Worm (Caenorhabditis elegans) whole organism, L4 larva: ENCODE results near the gene R107.5.

Experiments used
- F10B5.3 ChIP-seq: sonication (generic microtip); optimal IDR thresholded peaks from 2 replicates; lab custom pipeline; 2016; ENCODE audit warnings: mild to moderate bottlenecking, missing genetic modification characterization, missing compliant biosample characterization
- F26F4.8 ChIP-seq: fragments of 200-800 bp; sonication (Bioruptor generic); conservative IDR thresholded peaks from 2 replicates; pipeline ENCODE4 v1.3.6; 2022; ENCODE audit warnings: missing genetic modification characterization, missing compliant biosample characterization
- F37D6.2 ChIP-seq: sonication (generic microtip); optimal IDR thresholded peaks from 2 replicates; lab custom pipeline; 2016; ENCODE audit warnings: mild to moderate bottlenecking, missing genetic modification characterization, missing compliant biosample characterization
- F44E2.7 ChIP-seq: fragments of 200-800 bp; sonication (Bioruptor generic); IDR thresholded peaks from 2 replicates; pipeline ENCODE4 v2.1.2; 2022; ENCODE audit warnings: missing genetic modification characterization, missing compliant biosample characterization
- F49E8.2 ChIP-seq: sonication (generic microtip); optimal IDR thresholded peaks from 2 replicates; lab custom pipeline; 2016; ENCODE audit warnings: missing compliant biosample characterization, mild to moderate bottlenecking, missing genetic modification characterization, borderline replicate concordance
- R02D3.7 ChIP-seq: fragments of 150-350 bp; sonication (generic microtip); optimal IDR thresholded peaks from 3 replicates; lab custom pipeline; 2014; ENCODE audit warnings: missing biosample characterization, missing genetic modification characterization
- T20F7.1 ChIP-seq: fragments of 200-800 bp; sonication (Bioruptor generic); optimal IDR thresholded peaks from 2 replicates; lab custom pipeline; 2018; ENCODE audit warnings: mild to moderate bottlenecking, missing genetic modification characterization, missing compliant biosample characterization
- Y105C5A.15 ChIP-seq: fragments of 200-800 bp; sonication (Bioruptor generic); IDR thresholded peaks from 2 replicates; pipeline ENCODE4 v1.3.6; 2022; ENCODE audit warnings: missing genetic modification characterization, missing compliant biosample characterization
- Y5F2A.4 ChIP-seq: fragments of 200-800 bp; sonication (Bioruptor generic); optimal IDR thresholded peaks from 2 replicates; lab custom pipeline; 2018; ENCODE audit warnings: mild to moderate bottlenecking, missing genetic modification characterization, missing compliant biosample characterization
- Y75B8A.6 ChIP-seq: fragments of 200-800 bp; sonication (Bioruptor generic); IDR thresholded peaks from 2 replicates; pipeline ENCODE4 v1.3.6; 2022; ENCODE audit warnings: missing genetic modification reagents, missing genetic modification characterization, missing compliant biosample characterization
- ZK337.2 ChIP-seq: fragments of 200-800 bp; sonication (Bioruptor generic); IDR thresholded peaks from 2 replicates; pipeline ENCODE4 v1.3.6; 2022; ENCODE audit warnings: missing genetic modification reagents, missing genetic modification characterization, missing compliant biosample characterization
- aly-2 ChIP-seq: sonication (generic microtip); optimal IDR thresholded peaks from 2 replicates; lab custom pipeline; 2018; ENCODE audit warnings: missing biosample characterization, missing genetic modification characterization
- arid-1 ChIP-seq: fragments of 200-800 bp; sonication (Bioruptor generic); conservative IDR thresholded peaks from 2 replicates; pipeline ENCODE4 v1.3.6; 2022; ENCODE audit warnings: missing genetic modification reagents, missing genetic modification characterization, missing compliant biosample characterization
- ceh-20 ChIP-seq: fragments of 200-800 bp; sonication (Bioruptor generic); IDR thresholded peaks from 2 replicates; pipeline ENCODE4 v1.3.6; 2022; ENCODE audit warnings: missing genetic modification reagents, missing genetic modification characterization, missing compliant biosample characterization
- ceh-28 ChIP-seq: fragments of 150-350 bp; optimal IDR thresholded peaks from 2 replicates; lab custom pipeline; 2014; ENCODE audit warnings: missing biosample characterization, missing genetic modification reagents, missing genetic modification characterization
- cey-2 ChIP-seq: sonication (generic microtip); optimal IDR thresholded peaks from 3 replicates; lab custom pipeline; 2017; ENCODE audit warnings: missing genetic modification characterization, mild to moderate bottlenecking, missing compliant biosample characterization, antibody characterized with exemption, borderline replicate concordance; ENCODE audit not compliant: insufficient read depth
- daf-12 ChIP-seq: fragments of 150-350 bp; optimal IDR thresholded peaks from 2 replicates; lab custom pipeline; 2014; ENCODE audit warnings: missing biosample characterization, missing genetic modification reagents, missing genetic modification characterization
- daf-19 ChIP-seq: fragments of 200-800 bp; sonication (Bioruptor generic); conservative IDR thresholded peaks from 2 replicates; pipeline ENCODE4 v1.3.6; 2022; ENCODE audit warnings: missing genetic modification characterization, missing compliant biosample characterization
- dmd-9 ChIP-seq: fragments of 200-800 bp; sonication (Bioruptor generic); IDR thresholded peaks from 2 replicates; pipeline ENCODE4 v1.3.6; 2022; ENCODE audit warnings: missing genetic modification reagents, missing genetic modification characterization, missing compliant biosample characterization
- dpl-1 ChIP-seq: fragments of 150-350 bp; optimal IDR thresholded peaks from 2 replicates; lab custom pipeline; 2014; ENCODE audit warnings: missing biosample characterization, missing genetic modification reagents, missing genetic modification characterization
- egl-27 ChIP-seq: sonication (generic microtip); optimal IDR thresholded peaks from 3 replicates; lab custom pipeline; 2017; ENCODE audit warnings: missing biosample characterization, missing genetic modification reagents, missing genetic modification characterization
- hif-1 ChIP-seq, 2 experiments: sonication (generic microtip); optimal IDR thresholded peaks; 2 replicates each; lab custom pipeline; 2016 to 2017; ENCODE audit warnings: missing compliant biosample characterization in 2 of 2, missing genetic modification characterization in 2 of 2, missing genetic modification reagents in 2 of 2, missing genotype in 2 of 2, mild to moderate bottlenecking in 1 of 2
- hlh-11 ChIP-seq: fragments of 200-800 bp; sonication (Bioruptor generic); optimal IDR thresholded peaks from 2 replicates; lab custom pipeline; 2018; ENCODE audit warnings: mild to moderate bottlenecking, missing genetic modification characterization, missing compliant biosample characterization
- hmg-1.1 ChIP-seq: fragments of 200-800 bp; sonication (Bioruptor generic); IDR thresholded peaks from 2 replicates; pipeline ENCODE4 v1.3.6; 2022; ENCODE audit warnings: missing genetic modification reagents, missing genetic modification characterization, missing compliant biosample characterization
- lim-7 ChIP-seq: fragments of 200-800 bp; sonication (Bioruptor generic); IDR thresholded peaks from 2 replicates; pipeline ENCODE4 v1.3.6; 2022; ENCODE audit warnings: missing genetic modification characterization, missing compliant biosample characterization
- lin-1 ChIP-seq: fragments of 200-800 bp; sonication (Bioruptor generic); IDR thresholded peaks from 2 replicates; pipeline ENCODE4 v1.3.6; 2022; ENCODE audit warnings: missing genetic modification reagents, missing genetic modification characterization, missing compliant biosample characterization
- lin-13 ChIP-seq: fragments of 150-350 bp; optimal IDR thresholded peaks from 2 replicates; lab custom pipeline; 2014; ENCODE audit warnings: missing biosample characterization, missing genetic modification reagents, missing genetic modification characterization
- lin-39 ChIP-seq: fragments of 150-350 bp; optimal IDR thresholded peaks from 2 replicates; lab custom pipeline; 2014; ENCODE audit warnings: missing biosample characterization, missing genetic modification reagents, missing genetic modification characterization
- lsy-2 ChIP-seq, 2 experiments: fragments of 150-350 bp in 1 of 2; sonication (generic microtip) in 1 of 2; optimal IDR thresholded peaks; 2 replicates each; lab custom pipeline; 2014 to 2017; ENCODE audit warnings: missing biosample characterization in 2 of 2, missing genetic modification characterization in 2 of 2
- madf-5 ChIP-seq, 2 experiments: fragments of 200-800 bp; sonication (Bioruptor generic); IDR thresholded peaks; 2 replicates each; pipeline ENCODE4 v1.3.6; 2022; ENCODE audit warnings: missing compliant biosample characterization in 2 of 2, missing genetic modification characterization in 2 of 2
- mdl-1 ChIP-seq, 2 experiments: fragments of 150-350 bp in 1 of 2; sonication (generic microtip) in 1 of 2; optimal IDR thresholded peaks; 2 replicates each; lab custom pipeline; 2014 to 2017; ENCODE audit warnings: missing biosample characterization in 2 of 2, missing genetic modification characterization in 2 of 2
- mdt-29 ChIP-seq: fragments of 200-800 bp; sonication (Bioruptor generic); IDR thresholded peaks from 2 replicates; pipeline ENCODE4 v1.3.6; 2022; ENCODE audit warnings: missing genetic modification reagents, missing genetic modification characterization, missing compliant biosample characterization
- mxl-2 ChIP-seq: fragments of 200-800 bp; sonication (Bioruptor generic); conservative IDR thresholded peaks from 2 replicates; pipeline ENCODE4 v1.3.6; 2022; ENCODE audit warnings: missing genetic modification reagents, missing genetic modification characterization, missing compliant biosample characterization
- nhr-102 ChIP-seq: sonication (generic microtip); optimal IDR thresholded peaks from 2 replicates; lab custom pipeline; 2016; ENCODE audit warnings: mild to moderate bottlenecking, missing genetic modification characterization, moderate library complexity, missing compliant biosample characterization
- nhr-11 ChIP-seq: fragments of 150-350 bp; optimal IDR thresholded peaks from 2 replicates; lab custom pipeline; 2014; ENCODE audit warnings: missing biosample characterization, missing genetic modification characterization
- nhr-6 ChIP-seq: fragments of 150-350 bp; optimal IDR thresholded peaks from 2 replicates; lab custom pipeline; 2014; ENCODE audit warnings: missing biosample characterization, missing genetic modification characterization
- saeg-2 ChIP-seq: fragments of 200-800 bp; sonication (Bioruptor generic); IDR thresholded peaks from 2 replicates; pipeline ENCODE4 v1.3.6; 2022; ENCODE audit warnings: missing genetic modification reagents, missing genetic modification characterization, missing compliant biosample characterization
- snpc-1.2 ChIP-seq: fragments of 200-800 bp; sonication (Bioruptor generic); IDR thresholded peaks from 2 replicates; pipeline ENCODE4 v1.3.6; 2022; ENCODE audit warnings: missing genetic modification reagents, missing genetic modification characterization, missing compliant biosample characterization
- spr-1 ChIP-seq: sonication (generic microtip); optimal IDR thresholded peaks from 2 replicates; lab custom pipeline; 2016; ENCODE audit warnings: mild to moderate bottlenecking, missing genetic modification characterization, missing compliant biosample characterization
- spr-3 ChIP-seq: fragments of 200-800 bp; sonication (Bioruptor generic); optimal IDR thresholded peaks from 2 replicates; lab custom pipeline; 2018; ENCODE audit warnings: mild to moderate bottlenecking, missing genetic modification characterization, missing compliant biosample characterization
- tra-1 ChIP-seq: fragments of 200-800 bp; sonication (Bioruptor generic); IDR thresholded peaks from 2 replicates; pipeline ENCODE4 v1.3.6; 2022; ENCODE audit warnings: missing genetic modification reagents, missing genetic modification characterization, missing compliant biosample characterization
- unc-130 ChIP-seq: sonication (generic microtip); optimal IDR thresholded peaks from 2 replicates; lab custom pipeline; 2016; ENCODE audit warnings: missing genetic modification reagents, missing genetic modification characterization, missing compliant biosample characterization
- zag-1 ChIP-seq: fragments of 150-350 bp; optimal IDR thresholded peaks from 2 replicates; lab custom pipeline; 2014; ENCODE audit warnings: missing biosample characterization, missing genetic modification characterization
- zfp-2 ChIP-seq: sonication (generic microtip); optimal IDR thresholded peaks from 2 replicates; lab custom pipeline; 2016; ENCODE audit warnings: mild to moderate bottlenecking, missing genetic modification characterization, missing compliant biosample characterization
- zfp-3 ChIP-seq: fragments of 200-800 bp; sonication (Bioruptor generic); conservative IDR thresholded peaks from 2 replicates; pipeline ENCODE4 v1.3.6; 2022; ENCODE audit warnings: missing genetic modification reagents, missing genetic modification characterization, missing compliant biosample characterization
- zip-11 ChIP-seq: fragments of 200-800 bp; sonication (Bioruptor generic); IDR thresholded peaks from 2 replicates; pipeline ENCODE4 v1.3.6; 2022; ENCODE audit warnings: missing genetic modification characterization, missing compliant biosample characterization
- zip-2 ChIP-seq: fragments of 150-350 bp; optimal IDR thresholded peaks from 2 replicates; lab custom pipeline; 2014; ENCODE audit warnings: missing biosample characterization, missing genetic modification characterization
- ztf-11 ChIP-seq: fragments of 150-350 bp; optimal IDR thresholded peaks from 2 replicates; lab custom pipeline; 2014; ENCODE audit warnings: missing biosample characterization, missing genetic modification characterization

R107.5 gene

DNA sequence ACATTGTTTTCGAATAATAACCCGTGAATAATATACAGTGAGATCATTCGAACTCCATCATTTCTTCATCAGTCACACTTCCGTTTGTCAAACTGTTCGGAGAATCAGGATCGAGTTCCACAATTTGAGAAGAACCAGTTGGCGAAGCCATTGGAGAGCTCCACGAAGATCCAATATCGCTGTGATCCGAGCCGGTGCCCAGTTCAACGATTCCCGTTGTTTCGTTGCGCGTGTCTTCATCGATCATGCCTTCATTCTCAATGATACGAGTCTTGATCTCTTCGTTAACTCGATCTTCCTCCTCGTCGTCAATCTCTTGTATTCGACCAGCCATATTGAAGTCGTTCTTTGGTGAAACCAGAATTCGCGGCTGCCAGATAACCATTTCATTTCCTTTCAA lies 1.9 kb downstream of the R107.5 start:
- peak; percentile 49; the same call in 1 of the 2 replicates for TF ChIP-seq mxl-2 (GFP tag; lab: Robert Waterston, UW)
- no peak for TF ChIP-seq mdl-1 (tag; optimal IDR thresholded peaks at IDR 0.05; lab: Kevin White, UChicago)
- 0 out of 2 replicates have a peak, but pooled peaks have one; percentile 9 for TF ChIP-seq tra-1
- TF ChIP-seq ZK337.2, result 0 out of 2 replicates have a peak, but pooled peaks have one; percentile 54
- no peak for TF ChIP-seq dpl-1 (GFP tag; lab: Kevin White, UChicago)
- 0 out of 4 replicates have a peak, but pooled peaks of 1 of the 2 experiments have one; percentile 6 for TF ChIP-seq madf-5 (GFP tag; IDR thresholded peaks at IDR 0.05; lab: Robert Waterston, UW)

DNA sequence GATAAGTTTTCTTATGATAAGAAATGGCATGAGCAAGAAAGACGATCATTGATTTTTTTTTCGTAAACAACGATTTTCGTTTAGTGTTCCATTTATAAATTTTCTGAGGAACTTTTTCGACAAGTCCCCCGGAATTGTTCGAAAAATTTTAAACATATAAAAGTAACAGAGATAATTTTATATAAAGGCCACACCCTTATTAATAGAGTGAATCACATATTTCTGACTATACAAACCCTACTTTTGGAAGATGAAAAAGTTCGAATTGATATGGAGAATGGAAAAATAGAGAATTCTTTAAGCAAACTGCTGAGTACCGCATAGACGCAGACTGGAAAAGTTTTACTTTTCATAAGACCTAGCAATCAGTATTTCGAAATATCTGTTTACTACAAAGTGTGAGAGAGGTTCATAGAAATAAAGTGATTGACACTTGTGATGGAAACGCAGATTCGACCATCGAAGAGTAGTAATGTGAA lies 2.4 kb downstream of the R107.5 start:
- TF ChIP-seq unc-130 (GFP tag; lab: Kevin White, UChicago) (no peak), daf-19 (GFP tag; lab: Robert Waterston, UW) (peak; percentile 31; the same call in 1 of the 2 replicates), cey-2 (tag; lab: Kevin White, UChicago) (peak; percentile 41), daf-12 (tag; lab: Kevin White, UChicago) (no peak), snpc-1.2 (GFP tag; lab: Robert Waterston, UW) (peak; percentile 46; the same call in 1 of the 2 replicates), lim-7 (GFP tag; lab: Robert Waterston, UW) (peak; percentile 66; the same call in 1 of the 2 replicates), F26F4.8 (GFP tag; lab: Robert Waterston, UW) (no peak), ceh-28 (tag; lab: Kevin White, UChicago) (peak; percentile 36), mdt-29 (peak; percentile 85), zfp-2 (tag; lab: Kevin White, UChicago) (no peak), zag-1 (tag; lab: Kevin White, UChicago) (no peak), nhr-102 (peak; percentile 18), F10B5.3 (no peak), lin-39 (tag; lab: Kevin White, UChicago) (no peak), spr-3 (GFP tag; lab: Kevin White, UChicago) (peak; percentile 5), dmd-9 (GFP tag; lab: Robert Waterston, UW) (no peak), lin-13 (peak; percentile 76), F37D6.2 (tag; lab: Kevin White, UChicago) (no peak), lsy-2 (tag; optimal IDR thresholded peaks at IDR 0.05; lab: Kevin White, UChicago) (peak in 1 of 2 experiments; percentile 91), aly-2 (tag; lab: Kevin White, UChicago) (no peak), nhr-6 (peak; percentile 80), nhr-11 (no peak), egl-27 (no peak), Y75B8A.6 (GFP tag; lab: Robert Waterston, UW) (peak; percentile 85), saeg-2 (GFP tag; lab: Robert Waterston, UW) (0 out of 2 replicates have a peak, but pooled peaks have one; percentile 70), Y105C5A.15 (GFP tag; lab: Robert Waterston, UW) (no peak), zfp-3 (peak; percentile 98), hif-1 (tag; optimal IDR thresholded peaks at IDR 0.05; lab: Kevin White, UChicago) (peak in 1 of 2 experiments; percentile 37), arid-1 (GFP tag; lab: Robert Waterston, UW) (0 out of 2 replicates have a peak, but pooled peaks have one; percentile 57), zip-11 (GFP tag; lab: Robert Waterston, UW) (no peak), spr-1 (peak; percentile 27), hlh-11 (tag; lab: Kevin White, UChicago) (peak; percentile 85), dpl-1 (GFP tag; lab: Kevin White, UChicago) (peak; percentile 51), ceh-20 (peak; percentile 67; the same call in 1 of the 2 replicates), lin-1 (GFP tag; lab: Robert Waterston, UW) (peak; percentile 82), R02D3.7 (no peak), F49E8.2 (tag; lab: Kevin White, UChicago) (no peak), Y5F2A.4 (no peak), F44E2.7 (GFP tag; lab: Robert Waterston, UW) (0 out of 2 replicates have a peak, but pooled peaks have one; percentile 14), zip-2 (tag; lab: Kevin White, UChicago) (peak; percentile 74), hmg-1.1 (GFP tag; lab: Robert Waterston, UW) (peak; percentile 70), T20F7.1 (GFP tag; lab: Kevin White, UChicago) (peak; percentile 84), ztf-11 (no peak)
